Worm (Caenorhabditis elegans) whole organism, early embryonic: ENCODE measurements around the gene del-2.

ENCODE experiments used
- B0310.2 ChIP-seq: sonication (generic microtip); optimal IDR thresholded peaks from 2 replicates; lab custom pipeline; 2016; ENCODE audit warnings: mild to moderate bottlenecking, missing genetic modification characterization, missing compliant biosample characterization
- F13C5.2 ChIP-seq: sonication (generic microtip); optimal IDR thresholded peaks from 2 replicates; lab custom pipeline; 2017; ENCODE audit warnings: mild to moderate bottlenecking, missing genetic modification characterization, inconsistent platforms, missing compliant biosample characterization
- ama-1 ChIP-seq: fragments of 150-350 bp; optimal IDR thresholded peaks from 2 replicates; lab custom pipeline; 2014
- ceh-36 ChIP-seq: sonication (generic microtip); optimal IDR thresholded peaks from 2 replicates; lab custom pipeline; 2016; ENCODE audit warnings: missing genetic modification characterization, inconsistent platforms, missing compliant biosample characterization
- ets-7 ChIP-seq: sonication (generic microtip); optimal IDR thresholded peaks from 2 replicates; lab custom pipeline; 2016; ENCODE audit warnings: missing genotype, missing genetic modification characterization, missing compliant biosample characterization
- flt-1 ChIP-seq: fragments of 200-800 bp; sonication (Bioruptor generic); IDR thresholded peaks from 2 replicates; pipeline ENCODE4 v1.3.6; 2022; ENCODE audit warnings: missing genetic modification characterization, missing compliant biosample characterization
- hmbx-1 ChIP-seq: sonication (generic microtip); optimal IDR thresholded peaks from 2 replicates; lab custom pipeline; 2016; ENCODE audit warnings: mild to moderate bottlenecking, missing genetic modification characterization, missing compliant biosample characterization
- hmg-4 ChIP-seq: fragments of 200-800 bp; sonication (Bioruptor generic); optimal IDR thresholded peaks from 2 replicates; lab custom pipeline; 2018; ENCODE audit warnings: mild to moderate bottlenecking, missing genetic modification characterization, missing compliant biosample characterization
- hnd-1 ChIP-seq: sonication (generic microtip); optimal IDR thresholded peaks from 2 replicates; lab custom pipeline; 2016; ENCODE audit warnings: missing genetic modification characterization, missing compliant biosample characterization
- scrt-1 ChIP-seq: fragments of 200-800 bp; sonication (Bioruptor generic); IDR thresholded peaks from 2 replicates; pipeline ENCODE4 v1.3.6; 2022; ENCODE audit warnings: missing genetic modification characterization, missing compliant biosample characterization
- tbx-37 ChIP-seq: fragments of 200-800 bp; sonication (Bioruptor generic); conservative IDR thresholded peaks from 2 replicates; pipeline ENCODE4 v1.3.6; 2022; ENCODE audit warnings: missing genetic modification reagents, missing genetic modification characterization, missing compliant biosample characterization

DNA sequence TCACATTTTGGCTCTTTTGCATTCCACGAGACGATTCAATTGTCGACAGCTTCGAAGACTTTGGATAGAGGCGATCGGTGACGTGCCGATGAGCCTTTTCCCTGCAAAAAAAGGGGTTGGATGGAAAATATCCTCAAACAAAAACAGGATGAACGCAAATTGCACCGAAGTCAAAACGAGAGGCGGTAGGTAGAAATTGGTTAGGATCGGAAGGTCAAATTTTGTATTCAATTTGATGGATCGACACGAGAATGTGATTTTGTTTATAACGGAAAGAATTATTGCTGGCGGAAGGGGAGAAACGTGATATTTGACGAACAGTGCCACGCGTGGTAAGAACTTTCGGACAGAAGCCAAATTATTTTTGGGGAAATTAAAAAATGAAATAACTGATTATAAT, 7.0 kb downstream of the del-2 start, which contains the start of gene mca-1:
- no peak for TF ChIP-seq ama-1 (lab: Kevin White, UChicago)
- no peak for TF ChIP-seq hnd-1 (tag; lab: Kevin White, UChicago)
- no peak for TF ChIP-seq F13C5.2 (tag; lab: Kevin White, UChicago)
- no peak for TF ChIP-seq ceh-36 (tag; lab: Kevin White, UChicago)
- TF ChIP-seq ets-7 (tag; lab: Kevin White, UChicago) = no peak
- TF ChIP-seq B0310.2 (tag; lab: Kevin White, UChicago) = no peak
- TF ChIP-seq hmbx-1 (tag; lab: Kevin White, UChicago) = no peak
- TF ChIP-seq hmg-4 (GFP tag; lab: Kevin White, UChicago) = no peak
- TF ChIP-seq scrt-1 (GFP tag; lab: Robert Waterston, UW) = no peak
- no peak for TF ChIP-seq tbx-37 (GFP tag; lab: Robert Waterston, UW)
- TF ChIP-seq flt-1 = no peak
